Worm (Caenorhabditis elegans): ENCODE results near the gene F44E7.5.

F44E7.5 gene

ce11 chrV:5741237-5741636 lies 39.5 kb downstream of the F44E7.5 start:
- no peak for TF ChIP-seq egl-44 (GFP tag; IDR thresholded peaks at IDR 0.05)
- no peak for TF ChIP-seq T26A5.8 (tag; optimal IDR thresholded peaks at IDR 0.05)
- TF ChIP-seq ZK185.1 (tag; optimal IDR thresholded peaks at IDR 0.05; ENCODE audit: poor library complexity, severe bottlenecking): no peak
- TF ChIP-seq hlh-26 (GFP tag; conservative IDR thresholded peaks at IDR 0.05): no peak
- no peak for TF ChIP-seq ets-4 (GFP tag; optimal IDR thresholded peaks at IDR 0.05)
- TF ChIP-seq snpc-3.4 (tag; optimal IDR thresholded peaks at IDR 0.05): no peak
- no peak for TF ChIP-seq ceh-58 (GFP tag; IDR thresholded peaks at IDR 0.05)
- TF ChIP-seq ztf-28 (GFP tag; IDR thresholded peaks at IDR 0.05): no peak

- TF ChIP-seq sptf-2 (GFP tag; optimal IDR thresholded peaks at IDR 0.05) (no peak), bed-2 (GFP tag; IDR thresholded peaks at IDR 0.05) (no peak), ets-4 (GFP tag; optimal IDR thresholded peaks at IDR 0.05) (no peak), rpc-1 (optimal IDR thresholded peaks at IDR 0.05) (no peak), rpc-1 (tag; optimal IDR thresholded peaks at IDR 0.05) (no peak), C17E4.6 (GFP tag; IDR thresholded peaks at IDR 0.05) (no peak), egl-44 (GFP tag; IDR thresholded peaks at IDR 0.05) (no peak)
These were observed 41.3 kb downstream of the F44E7.5 start for ce11 chrV:5739438-5739837.

ce11 chrV:5736068-5736467 lies 44.7 kb downstream of the F44E7.5 start, which contains the start of gene K09H11.6:
Gene K09H11.6 (minus strand): TSS chrV:5736168.
- TF ChIP-seq lir-1 (GFP tag; conservative IDR thresholded peaks at IDR 0.05): no peak
- no peak for TF ChIP-seq B0261.1 (tag; optimal IDR thresholded peaks at IDR 0.05)
- no peak for TF ChIP-seq T07F8.4 (tag; optimal IDR thresholded peaks at IDR 0.05)
- TF ChIP-seq ZK185.1 (tag; optimal IDR thresholded peaks at IDR 0.05; ENCODE audit: poor library complexity, severe bottlenecking): no peak
- TF ChIP-seq lin-40 (tag; optimal IDR thresholded peaks at IDR 0.05): no peak
- TF ChIP-seq B0035.1 (tag; optimal IDR thresholded peaks at IDR 0.05): no peak
- TF ChIP-seq lin-35 (GFP tag; optimal IDR thresholded peaks at IDR 0.05): no peak
- no peak for TF ChIP-seq ztf-22 (GFP tag; optimal IDR thresholded peaks at IDR 0.05)

ce11 chrV:5730783-5731182 lies 49.9 kb downstream of the F44E7.5 start, which contains the start of gene K09H11.15:
Gene K09H11.15 (minus strand): TSS chrV:5730883.
- TF ChIP-seq rec-8 (tag; optimal IDR thresholded peaks at IDR 0.05) (no peak), ztf-18 (tag; optimal IDR thresholded peaks at IDR 0.05) (no peak), ZK185.1 (tag; optimal IDR thresholded peaks at IDR 0.05; ENCODE audit: poor library complexity, severe bottlenecking) (no peak), unc-130 (GFP tag; optimal IDR thresholded peaks at IDR 0.05) (no peak), hmg-1.2 (GFP tag; IDR thresholded peaks at IDR 0.05) (no peak), egrh-3 (GFP tag; IDR thresholded peaks at IDR 0.05) (no peak), cebp-1 (GFP tag; IDR thresholded peaks at IDR 0.05) (no peak), cebp-1 (tag; optimal IDR thresholded peaks at IDR 0.05) (no peak), akir-1 (GFP tag; optimal IDR thresholded peaks at IDR 0.05) (no peak), ets-4 (GFP tag; optimal IDR thresholded peaks at IDR 0.05) (no peak), lsl-1 (GFP tag; optimal IDR thresholded peaks at IDR 0.05) (no peak), ceh-58 (GFP tag; IDR thresholded peaks at IDR 0.05) (no peak), hlh-26 (GFP tag; conservative IDR thresholded peaks at IDR 0.05) (no peak), F33H1.4 (GFP tag; IDR thresholded peaks at IDR 0.05) (no peak), chd-7 (tag; optimal IDR thresholded peaks at IDR 0.05) (no peak), nhr-27 (tag; optimal IDR thresholded peaks at IDR 0.05) (no peak), dox-1 (GFP tag; IDR thresholded peaks at IDR 0.05) (no peak), pha-4 (tag; optimal IDR thresholded peaks at IDR 0.05) (no peak), Y95B8A.8 (GFP tag; IDR thresholded peaks at IDR 0.05) (no peak), somi-1 (GFP tag; optimal IDR thresholded peaks at IDR 0.05) (no peak), ceh-91 (GFP tag; IDR thresholded peaks at IDR 0.05) (no peak)

All from whole organism, young adult.